Fruit fly (Drosophila melanogaster) whole organism, prepupa: ENCODE measurements around the gene RecQ4.

Experiments used
- Blimp-1 ChIP-seq: fragments of 200-800 bp; sonication (Bioruptor generic); optimal IDR thresholded peaks from 3 replicates; lab custom pipeline; 2017; ENCODE audit warnings: missing biosample characterization, missing genetic modification characterization, mild to moderate bottlenecking, moderate library complexity, missing genetic modification reagents
- CG10631 ChIP-seq: fragments of 200-800 bp; sonication (Bioruptor generic); optimal IDR thresholded peaks from 2 replicates; lab custom pipeline; 2016; ENCODE audit warnings: missing biosample characterization, missing genetic modification characterization
- CG11762 ChIP-seq: fragments of 200-800 bp; sonication (Bioruptor generic); optimal IDR thresholded peaks from 3 replicates; lab custom pipeline; 2016; ENCODE audit warnings: missing biosample characterization, missing genetic modification characterization; ENCODE audit not compliant: insufficient read depth
- CG11902 ChIP-seq: fragments of 200-800 bp; sonication (Bioruptor generic); optimal IDR thresholded peaks from 3 replicates; lab custom pipeline; 2016; ENCODE audit warnings: missing biosample characterization, missing genetic modification characterization
- CG7368 ChIP-seq: fragments of 200-800 bp; sonication (Bioruptor generic); optimal IDR thresholded peaks from 3 replicates; lab custom pipeline; 2016; ENCODE audit warnings: missing biosample characterization, missing genetic modification characterization
- CG8319 ChIP-seq: fragments of 200-800 bp; sonication (Bioruptor generic); optimal IDR thresholded peaks from 3 replicates; lab custom pipeline; 2016; ENCODE audit warnings: missing biosample characterization, missing genetic modification characterization
- Smox ChIP-seq: fragments of 200-800 bp; sonication (Bioruptor generic); optimal IDR thresholded peaks from 3 replicates; lab custom pipeline; 2016; ENCODE audit warnings: missing biosample characterization, missing genetic modification characterization
- Sox102F ChIP-seq: fragments of 200-800 bp; sonication (Bioruptor generic); optimal IDR thresholded peaks from 2 replicates; lab custom pipeline; 2016; ENCODE audit warnings: missing biosample characterization, mild to moderate bottlenecking, missing genetic modification characterization

- TF ChIP-seq CG11902 (GFP tag; lab: Kevin White, UChicago) (no peak), CG11762 (GFP tag; lab: Kevin White, UChicago) (no peak), Smox (GFP tag; lab: Kevin White, UChicago) (no peak), CG10631 (GFP tag; lab: Kevin White, UChicago) (no peak), Sox102F (no peak), CG7368 (GFP tag; lab: Kevin White, UChicago) (no peak), Blimp-1 (GFP tag; lab: Kevin White, UChicago) (no peak), CG8319 (GFP tag; lab: Kevin White, UChicago) (no peak)
These were observed 10.3 kb downstream of the RecQ4 start, which contains the start of gene CG13675 for dm6 chr3L:8165436-8165835.
